Worm (Caenorhabditis elegans) whole organism, young adult: ENCODE data around the gene ZC317.6.
"Not testable (repeated sequence)": the region's sequence is repeated elsewhere in the genome, so short reads cannot be mapped to it uniquely, and the experiment has no call there.

Experiments
- B0019.2 ChIP-seq: fragments of 200-800 bp; sonication (Bioruptor generic); conservative IDR thresholded peaks from 2 replicates; pipeline ENCODE4 v1.3.6; 2022; ENCODE audit warnings: missing genetic modification reagents, missing genetic modification characterization, missing compliant biosample characterization
- B0261.1 ChIP-seq: sonication (generic microtip); optimal IDR thresholded peaks from 2 replicates; lab custom pipeline; 2016; ENCODE audit warnings: mild to moderate bottlenecking, missing genetic modification characterization, moderate library complexity, missing compliant biosample characterization
- C06A6.2 ChIP-seq: fragments of 200-800 bp; sonication (Bioruptor generic); conservative IDR thresholded peaks from 2 replicates; pipeline ENCODE4 v1.3.6; 2022; ENCODE audit warnings: missing genetic modification characterization, missing compliant biosample characterization
- D2030.7 ChIP-seq: fragments of 200-800 bp; sonication (Bioruptor generic); IDR thresholded peaks from 2 replicates; pipeline ENCODE4 v1.3.6; 2022; ENCODE audit warnings: missing genetic modification reagents, missing genetic modification characterization, missing compliant biosample characterization
- F33H1.4 ChIP-seq: fragments of 200-800 bp; sonication (Bioruptor generic); IDR thresholded peaks from 2 replicates; pipeline ENCODE4 v1.3.6; 2022; ENCODE audit warnings: missing genetic modification reagents, missing genetic modification characterization, missing compliant biosample characterization
- F49E8.2 ChIP-seq: sonication (generic microtip); optimal IDR thresholded peaks from 3 replicates; lab custom pipeline; 2017; ENCODE audit warnings: missing genetic modification characterization, mild to moderate bottlenecking, missing compliant biosample characterization, antibody characterized with exemption, moderate library complexity; ENCODE audit not compliant: insufficient read depth
- ama-1 ChIP-seq, 3 experiments: fragments of 150-350 bp in 1 of 3; sonication (generic microtip) in 2 of 3; optimal IDR thresholded peaks; 2 replicates each; lab custom pipeline; 2014 to 2018; ENCODE audit warnings: missing biosample characterization in 2 of 3, missing genetic modification characterization in 2 of 3, missing genetic modification reagents in 2 of 3
- atf-7 ChIP-seq: sonication (generic microtip); optimal IDR thresholded peaks from 2 replicates; lab custom pipeline; 2017; ENCODE audit warnings: mild to moderate bottlenecking, missing genetic modification characterization, missing compliant biosample characterization
- cebp-1 ChIP-seq, 2 experiments: fragments of 200-800 bp in 1 of 2; sonication (Bioruptor generic) in 1 of 2; sonication (generic microtip) in 1 of 2; IDR thresholded peaks in 1 of 2; optimal IDR thresholded peaks in 1 of 2; 2 replicates each; pipeline versions ENCODE4 v1.3.6 to Lab custom; 2017 to 2022; ENCODE audit warnings: missing compliant biosample characterization in 2 of 2, missing genetic modification characterization in 2 of 2, mild to moderate bottlenecking in 1 of 2, missing genetic modification reagents in 1 of 2, moderate library complexity in 1 of 2
- ceh-91 ChIP-seq: fragments of 200-800 bp; sonication (Bioruptor generic); IDR thresholded peaks from 2 replicates; pipeline ENCODE4 v1.3.6; 2022; ENCODE audit warnings: missing genetic modification reagents, missing genetic modification characterization, missing compliant biosample characterization
- ets-4 ChIP-seq: fragments of 200-800 bp; sonication (Bioruptor generic); optimal IDR thresholded peaks from 2 replicates; lab custom pipeline; 2018; ENCODE audit warnings: mild to moderate bottlenecking, missing genetic modification characterization, missing compliant biosample characterization
- gei-17 ChIP-seq: fragments of 200-800 bp; sonication (Bioruptor generic); optimal IDR thresholded peaks from 2 replicates; lab custom pipeline; 2018; ENCODE audit warnings: mild to moderate bottlenecking, missing genetic modification characterization, missing compliant biosample characterization
- let-607 ChIP-seq, 2 experiments: fragments of 200-800 bp in 1 of 2; sonication (Bioruptor generic) in 1 of 2; sonication (generic microtip) in 1 of 2; optimal IDR thresholded peaks; 2 replicates each; lab custom pipeline; 2016 to 2018; ENCODE audit warnings: mild to moderate bottlenecking in 2 of 2, missing compliant biosample characterization in 2 of 2, missing genetic modification characterization in 2 of 2, moderate library complexity in 2 of 2, missing genotype in 1 of 2
- lin-40 ChIP-seq: sonication (generic microtip); optimal IDR thresholded peaks from 2 replicates; lab custom pipeline; 2016; ENCODE audit warnings: missing genetic modification characterization, mild to moderate bottlenecking, missing compliant biosample characterization, missing genotype, missing genetic modification reagents
- lsl-1 ChIP-seq: fragments of 200-800 bp; sonication (Bioruptor generic); optimal IDR thresholded peaks from 2 replicates; lab custom pipeline; 2018; ENCODE audit warnings: mild to moderate bottlenecking, missing genetic modification characterization, moderate library complexity, missing compliant biosample characterization
- madf-3 ChIP-seq: fragments of 200-800 bp; sonication (Bioruptor generic); IDR thresholded peaks from 2 replicates; pipeline ENCODE4 v1.3.6; 2022; ENCODE audit warnings: missing genetic modification reagents, missing genetic modification characterization, missing compliant biosample characterization
- madf-6 ChIP-seq: fragments of 200-800 bp; sonication (Bioruptor generic); IDR thresholded peaks from 2 replicates; pipeline ENCODE4 v1.3.6; 2022; ENCODE audit warnings: missing genetic modification reagents, missing genetic modification characterization, missing compliant biosample characterization
- madf-8 ChIP-seq: fragments of 200-800 bp; sonication (Bioruptor generic); conservative IDR thresholded peaks from 2 replicates; pipeline ENCODE4 v1.3.6; 2022; ENCODE audit warnings: missing genetic modification reagents, missing genetic modification characterization, missing compliant biosample characterization
- mel-28 ChIP-seq: sonication (generic microtip); optimal IDR thresholded peaks from 2 replicates; lab custom pipeline; 2016; ENCODE audit warnings: borderline replicate concordance, mild to moderate bottlenecking, missing genetic modification characterization, missing compliant biosample characterization
- nfya-1 ChIP-seq: sonication (generic microtip); optimal IDR thresholded peaks from 2 replicates; lab custom pipeline; 2017; ENCODE audit warnings: antibody characterized with exemption, missing compliant biosample characterization, missing genetic modification characterization, borderline replicate concordance; ENCODE audit not compliant: insufficient read depth
- nhr-179 ChIP-seq: sonication (generic microtip); optimal IDR thresholded peaks from 2 replicates; lab custom pipeline; 2016; ENCODE audit warnings: mild to moderate bottlenecking, missing genetic modification characterization, missing compliant biosample characterization
- nhr-27 ChIP-seq: fragments of 200-800 bp; sonication (Bioruptor generic); optimal IDR thresholded peaks from 2 replicates; lab custom pipeline; 2018; ENCODE audit warnings: mild to moderate bottlenecking, missing genetic modification characterization, moderate library complexity, missing compliant biosample characterization
- nhr-80 ChIP-seq: sonication (generic microtip); optimal IDR thresholded peaks from 2 replicates; lab custom pipeline; 2016; ENCODE audit warnings: missing genetic modification characterization, missing compliant biosample characterization
- nhr-90 ChIP-seq: sonication (generic microtip); optimal IDR thresholded peaks from 2 replicates; lab custom pipeline; 2016; ENCODE audit warnings: missing genotype, mild to moderate bottlenecking, missing genetic modification characterization, missing compliant biosample characterization
- pbrm-1 ChIP-seq: fragments of 200-800 bp; sonication (Bioruptor generic); IDR thresholded peaks from 2 replicates; pipeline ENCODE4 v1.3.6; 2022; ENCODE audit warnings: missing genetic modification reagents, missing genetic modification characterization, missing compliant biosample characterization
- rpc-1 ChIP-seq, 2 experiments: fragments of 150-350 bp in 1 of 2; sonication (generic microtip) in 1 of 2; optimal IDR thresholded peaks; 2 replicates each; lab custom pipeline; 2014 to 2018; ENCODE audit warnings: missing biosample characterization in 1 of 2, missing genetic modification characterization in 1 of 2, missing genetic modification reagents in 1 of 2, missing genotype in 1 of 2
- tbp1 ChIP-seq: fragments of 200-800 bp; sonication (Bioruptor generic); optimal IDR thresholded peaks from 2 replicates; lab custom pipeline; 2018; ENCODE audit warnings: mild to moderate bottlenecking, missing genetic modification characterization, missing compliant biosample characterization
- xnd-1 ChIP-seq: sonication (generic microtip); optimal IDR thresholded peaks from 2 replicates; lab custom pipeline; 2016; ENCODE audit warnings: missing genotype, missing genetic modification reagents, missing genetic modification characterization, missing compliant biosample characterization
- ztf-18 ChIP-seq: sonication (generic microtip); optimal IDR thresholded peaks from 2 replicates; lab custom pipeline; 2016; ENCODE audit warnings: missing genotype, mild to moderate bottlenecking, missing genetic modification characterization, missing compliant biosample characterization
- ztf-28 ChIP-seq: fragments of 200-800 bp; sonication (Bioruptor generic); IDR thresholded peaks from 2 replicates; pipeline ENCODE4 v1.3.6; 2022; ENCODE audit warnings: missing genetic modification reagents, missing genetic modification characterization, missing compliant biosample characterization

The ZC317.6 gene

ce11 chrV:5468489-5468888 is at the start of gene ZC317.6:
Gene ZC317.6, minus strand, starts transcription at chrV:5468589.
- TF ChIP-seq C06A6.2; nfya-1; tbp1 (GFP tag; lab: Kevin White, UChicago): not testable (repeated sequence)
- TF ChIP-seq, all 124 proteins: peak for 0; not testable (repeated sequence) for 124

ce11 chrV:5513630-5514378 is 45.4 kb upstream of the ZC317.6 start, which contains the start of the genes hpo-15 and mms-19:
Gene hpo-15, minus strand, starts transcription at chrV:5513830.
Gene mms-19, plus strand, starts transcription at chrV:5514348.
- peak; percentile 75 for TF ChIP-seq lsl-1
- TF ChIP-seq ets-4: no peak
- TF ChIP-seq nhr-80 (tag; lab: Kevin White, UChicago): peak; percentile 57
- TF ChIP-seq mel-28 (tag; lab: Kevin White, UChicago): no peak
- no peak for TF ChIP-seq madf-3 (GFP tag; lab: Robert Waterston, UW)
- peak; percentile 52 for TF ChIP-seq madf-8 (GFP tag; lab: Robert Waterston, UW)
- no peak for TF ChIP-seq ztf-18 (tag; lab: Kevin White, UChicago)
- peak; percentile 80 for TF ChIP-seq xnd-1
- TF ChIP-seq nhr-27 (tag; lab: Kevin White, UChicago): no peak
- TF ChIP-seq B0019.2 (GFP tag; lab: Robert Waterston, UW): no peak
- peak; percentile 85 for TF ChIP-seq madf-6 (GFP tag; lab: Robert Waterston, UW)
- no peak for TF ChIP-seq ztf-28 (GFP tag; lab: Robert Waterston, UW)
- TF ChIP-seq ceh-91: 0 out of 2 replicates have a peak, but pooled peaks have one; percentile 33
- TF ChIP-seq F33H1.4 (GFP tag; lab: Robert Waterston, UW): peak; percentile 85
- no peak for TF ChIP-seq B0261.1

ce11 chrV:5512559-5512958 is 44.2 kb upstream of the ZC317.6 start:
- no peak for TF ChIP-seq cebp-1 (GFP tag; IDR thresholded peaks at IDR 0.05; lab: Robert Waterston, UW)
- peak; percentile 37 for TF ChIP-seq cebp-1 (tag; optimal IDR thresholded peaks at IDR 0.05; lab: Kevin White, UChicago)
- TF ChIP-seq ama-1 (optimal IDR thresholded peaks at IDR 0.05; lab: Kevin White, UChicago): no peak
- no peak for TF ChIP-seq ama-1 (GFP tag; optimal IDR thresholded peaks at IDR 0.05; lab: Kevin White, UChicago)
- no peak for TF ChIP-seq pbrm-1 (GFP tag; lab: Robert Waterston, UW)
- peak; percentile 86 for TF ChIP-seq nhr-80 (tag; lab: Kevin White, UChicago)
- peak; percentile 49 for TF ChIP-seq ets-4
- peak; percentile 49 for TF ChIP-seq atf-7 (tag; lab: Kevin White, UChicago)
- no peak for TF ChIP-seq nhr-90 (tag; lab: Kevin White, UChicago)
- no peak for TF ChIP-seq gei-17
- no peak for TF ChIP-seq C06A6.2

- TF ChIP-seq nhr-80 (tag; lab: Kevin White, UChicago) (peak; percentile 8), D2030.7 (GFP tag; lab: Robert Waterston, UW) (no peak), lin-40 (tag; lab: Kevin White, UChicago) (no peak), F49E8.2 (tag; lab: Kevin White, UChicago) (no peak), nhr-179 (tag; lab: Kevin White, UChicago) (no peak), let-607 (tag; optimal IDR thresholded peaks at IDR 0.05; lab: Kevin White, UChicago) (no peak), rpc-1 (optimal IDR thresholded peaks at IDR 0.05; lab: Kevin White, UChicago) (no peak), rpc-1 (tag; optimal IDR thresholded peaks at IDR 0.05; lab: Kevin White, UChicago) (no peak)
These were observed 43.3 kb upstream of the ZC317.6 start for ce11 chrV:5511720-5512119.
